Fruit fly (Drosophila melanogaster) whole organism, embryonic: Measurements from ENCODE around the gene Naa20A.
A peak's percentile ranks its signal among the peaks of the same experiment; 100 is the strongest.

Experiments used
- Abd-B ChIP-seq: fragments of 200-800 bp; sonication (Bioruptor generic); optimal IDR thresholded peaks from 2 replicates; lab custom pipeline; 2018; ENCODE audit warnings: missing biosample characterization, mild to moderate bottlenecking, missing genetic modification characterization, moderate library complexity
- Bgb ChIP-seq: fragments of 200-800 bp; sonication (Bioruptor generic); IDR thresholded peaks from 2 replicates; pipeline ENCODE4 v1.3.6; 2022; ENCODE audit warnings: missing biosample characterization, missing genetic modification characterization; ENCODE audit not compliant: partially characterized antibody
- CG10462 ChIP-seq: fragments of 200-800 bp; sonication (Bioruptor generic); optimal IDR thresholded peaks from 2 replicates; lab custom pipeline; 2016; ENCODE audit warnings: missing biosample characterization, missing genetic modification characterization
- CG11398 ChIP-seq: fragments of 200-800 bp; sonication (Bioruptor generic); optimal IDR thresholded peaks from 2 replicates; lab custom pipeline; 2016; ENCODE audit warnings: missing biosample characterization, missing genetic modification characterization
- CG11456 ChIP-seq: fragments of 200-800 bp; sonication (Bioruptor generic); IDR thresholded peaks from 3 replicates; pipeline ENCODE4 v1.3.6; 2022; ENCODE audit warnings: missing biosample characterization, missing genetic modification characterization
- CG12155 ChIP-seq: fragments of 200-800 bp; sonication (Bioruptor generic); optimal IDR thresholded peaks from 3 replicates; lab custom pipeline; 2016; ENCODE audit warnings: missing biosample characterization, missing genetic modification characterization
- CG13894 ChIP-seq: fragments of 200-800 bp; sonication (Bioruptor generic); optimal IDR thresholded peaks from 3 replicates; lab custom pipeline; 2018; ENCODE audit warnings: missing biosample characterization, mild to moderate bottlenecking, missing genetic modification characterization, moderate library complexity
- CG1529 ChIP-seq: fragments of 200-800 bp; sonication (Bioruptor generic); optimal IDR thresholded peaks from 3 replicates; lab custom pipeline; 2018; ENCODE audit warnings: missing biosample characterization, missing genetic modification characterization
- CG15601 ChIP-seq: fragments of 200-800 bp; sonication (Bioruptor generic); optimal IDR thresholded peaks from 3 replicates; lab custom pipeline; 2019; ENCODE audit warnings: missing biosample characterization, mild to moderate bottlenecking, missing genetic modification characterization, moderate library complexity
- CG17568 ChIP-seq: fragments of 200-800 bp; sonication (Bioruptor generic); optimal IDR thresholded peaks from 2 replicates; lab custom pipeline; 2018; ENCODE audit warnings: missing biosample characterization, mild to moderate bottlenecking, missing genetic modification characterization, moderate library complexity
- CG18619 ChIP-seq: fragments of 200-800 bp; sonication (Bioruptor generic); optimal IDR thresholded peaks from 3 replicates; lab custom pipeline; 2017; ENCODE audit warnings: missing biosample characterization, mild to moderate bottlenecking, missing genetic modification characterization
- CG3838 ChIP-seq: fragments of 200-800 bp; sonication (Bioruptor generic); optimal IDR thresholded peaks from 3 replicates; lab custom pipeline; 2016; ENCODE audit warnings: missing biosample characterization, missing genetic modification characterization
- CG3847 ChIP-seq: fragments of 200-800 bp; sonication (Bioruptor generic); IDR thresholded peaks from 2 replicates; pipeline ENCODE4 v1.3.6; 2022; ENCODE audit warnings: missing biosample characterization, missing genetic modification characterization
- CG42726 ChIP-seq: fragments of 200-800 bp; sonication (Bioruptor generic); IDR thresholded peaks from 2 replicates; pipeline ENCODE4 v1.3.6; 2022; ENCODE audit warnings: missing biosample characterization, missing genetic modification characterization; ENCODE audit not compliant: partially characterized antibody
- CG4404 ChIP-seq: fragments of 200-800 bp; sonication (Bioruptor generic); IDR thresholded peaks from 2 replicates; pipeline ENCODE4 v1.3.6; 2022; ENCODE audit warnings: missing biosample characterization, missing genetic modification characterization
- CG4617 ChIP-seq: fragments of 200-800 bp; sonication (Bioruptor generic); optimal IDR thresholded peaks from 3 replicates; lab custom pipeline; 2016; ENCODE audit warnings: missing biosample characterization, missing genetic modification characterization, borderline replicate concordance
- CG4854 ChIP-seq: fragments of 200-800 bp; sonication (Bioruptor generic); optimal IDR thresholded peaks from 2 replicates; lab custom pipeline; 2016; ENCODE audit warnings: missing biosample characterization, missing genetic modification characterization, inconsistent platforms
- CG6765 ChIP-seq: fragments of 200-800 bp; sonication (Bioruptor generic); optimal IDR thresholded peaks from 3 replicates; lab custom pipeline; 2017; ENCODE audit warnings: missing biosample characterization, mild to moderate bottlenecking, missing genetic modification characterization
- CG6813 ChIP-seq: fragments of 200-800 bp; sonication (Bioruptor generic); optimal IDR thresholded peaks from 2 replicates; lab custom pipeline; 2017; ENCODE audit warnings: missing biosample characterization, missing genetic modification characterization, mild to moderate bottlenecking, moderate library complexity, missing genetic modification reagents
- CG7839 ChIP-seq: fragments of 200-800 bp; sonication (Bioruptor generic); optimal IDR thresholded peaks from 3 replicates; lab custom pipeline; 2018; ENCODE audit warnings: missing biosample characterization, mild to moderate bottlenecking, missing genetic modification characterization, moderate library complexity
- CkIIα-i1 ChIP-seq: fragments of 200-800 bp; sonication (Bioruptor generic); IDR thresholded peaks from 2 replicates; pipeline ENCODE4 v1.3.6; 2022; ENCODE audit warnings: missing biosample characterization, missing genetic modification characterization
- CoRest ChIP-seq: fragments of 200-800 bp; sonication (Bioruptor generic); optimal IDR thresholded peaks from 3 replicates; lab custom pipeline; 2018; ENCODE audit warnings: missing biosample characterization, mild to moderate bottlenecking, missing genetic modification characterization, moderate library complexity
- CrebB ChIP-seq: fragments of 200-800 bp; sonication (Bioruptor generic); optimal IDR thresholded peaks from 3 replicates; lab custom pipeline; 2018; ENCODE audit warnings: missing biosample characterization, mild to moderate bottlenecking, missing genetic modification characterization
- Dbx ChIP-seq: fragments of 200-800 bp; sonication (Bioruptor generic); IDR thresholded peaks from 3 replicates; pipeline ENCODE4 v1.3.6; 2022; ENCODE audit warnings: missing biosample characterization, missing genetic modification characterization
- Dip3 ChIP-seq: fragments of 200-800 bp; sonication (Bioruptor generic); optimal IDR thresholded peaks from 3 replicates; lab custom pipeline; 2016; ENCODE audit warnings: missing biosample characterization, missing genetic modification characterization
- Doc3 ChIP-seq: fragments of 200-800 bp; sonication (Bioruptor generic); IDR thresholded peaks from 3 replicates; pipeline ENCODE4 v1.3.6; 2022; ENCODE audit warnings: missing biosample characterization, missing genetic modification characterization; ENCODE audit not compliant: partially characterized antibody
- E2f1 ChIP-seq: fragments of 200-800 bp; sonication (Bioruptor generic); IDR thresholded peaks from 2 replicates; pipeline ENCODE4 v1.3.6; 2022; ENCODE audit warnings: missing biosample characterization, missing genetic modification characterization
- Gsc ChIP-seq: fragments of 200-800 bp; sonication (Bioruptor generic); IDR thresholded peaks from 2 replicates; pipeline ENCODE4 v1.3.6; 2022; ENCODE audit warnings: missing biosample characterization, missing genetic modification characterization
- H15 ChIP-seq: fragments of 200-800 bp; sonication (Bioruptor generic); IDR thresholded peaks from 3 replicates; pipeline ENCODE4 v1.3.6; 2022; ENCODE audit warnings: missing biosample characterization, missing genetic modification characterization
- HmgZ ChIP-seq: fragments of 200-800 bp; sonication (Bioruptor generic); optimal IDR thresholded peaks from 2 replicates; lab custom pipeline; 2018; ENCODE audit warnings: missing biosample characterization, mild to moderate bottlenecking, missing genetic modification characterization
- Nf-YA ChIP-seq: fragments of 200-800 bp; sonication (Bioruptor generic); IDR thresholded peaks from 2 replicates; pipeline ENCODE4 v1.3.6; 2022; ENCODE audit warnings: missing biosample characterization, missing genetic modification characterization
- Oli ChIP-seq: fragments of 200-800 bp; sonication (Bioruptor generic); optimal IDR thresholded peaks from 2 replicates; lab custom pipeline; 2018; ENCODE audit warnings: missing biosample characterization, mild to moderate bottlenecking, missing genetic modification characterization, moderate library complexity
- Pdp1 ChIP-seq, 2 experiments: fragments of 200-800 bp; sonication (Bioruptor generic); optimal IDR thresholded peaks; 3 replicates each; lab custom pipeline; 2016; ENCODE audit warnings: missing biosample characterization in 2 of 2, missing genetic modification characterization in 2 of 2, mild to moderate bottlenecking in 1 of 2, moderate library complexity in 1 of 2
- Poxn ChIP-seq: fragments of 200-800 bp; sonication (Bioruptor generic); IDR thresholded peaks from 2 replicates; pipeline ENCODE4 v1.3.6; 2022; ENCODE audit warnings: missing biosample characterization, missing genetic modification characterization
- YL-1 ChIP-seq: fragments of 200-800 bp; sonication (Bioruptor generic); optimal IDR thresholded peaks from 3 replicates; lab custom pipeline; 2017; ENCODE audit warnings: missing biosample characterization, mild to moderate bottlenecking, missing genetic modification characterization
- ab ChIP-seq: fragments of 200-800 bp; sonication (Bioruptor generic); optimal IDR thresholded peaks from 2 replicates; lab custom pipeline; 2016; ENCODE audit warnings: missing biosample characterization, missing genetic modification characterization
- btn ChIP-seq: fragments of 200-800 bp; sonication (Bioruptor generic); optimal IDR thresholded peaks from 2 replicates; lab custom pipeline; 2016; ENCODE audit warnings: missing biosample characterization, missing genetic modification characterization
- cas ChIP-seq: fragments of 200-800 bp; sonication (Bioruptor generic); IDR thresholded peaks from 2 replicates; pipeline ENCODE4 v1.3.6; 2022; ENCODE audit warnings: missing biosample characterization, missing genetic modification characterization
- da ChIP-seq: fragments of 200-800 bp; sonication (Bioruptor generic); optimal IDR thresholded peaks from 2 replicates; lab custom pipeline; 2016; ENCODE audit warnings: missing biosample characterization, missing genetic modification characterization
- en ChIP-seq: fragments of 200-800 bp; sonication (Bioruptor generic); optimal IDR thresholded peaks from 2 replicates; lab custom pipeline; 2016; ENCODE audit warnings: missing biosample characterization, missing genetic modification characterization
- fu2 ChIP-seq: fragments of 200-800 bp; sonication (Bioruptor generic); optimal IDR thresholded peaks from 2 replicates; lab custom pipeline; 2016; ENCODE audit warnings: missing biosample characterization, missing genetic modification characterization
- gro ChIP-seq: fragments of 200-800 bp; sonication (Bioruptor generic); optimal IDR thresholded peaks from 2 replicates; lab custom pipeline; 2016; ENCODE audit warnings: missing biosample characterization, missing genetic modification characterization
- kah ChIP-seq: fragments of 200-800 bp; sonication (Bioruptor generic); optimal IDR thresholded peaks from 2 replicates; lab custom pipeline; 2018; ENCODE audit warnings: missing biosample characterization, mild to moderate bottlenecking, missing genetic modification characterization
- kni ChIP-seq: fragments of 200-800 bp; sonication (Bioruptor generic); optimal IDR thresholded peaks from 3 replicates; lab custom pipeline; 2017; ENCODE audit warnings: mild to moderate bottlenecking, missing biosample characterization, missing genetic modification reagents, missing genetic modification characterization
- lab ChIP-seq: fragments of 200-800 bp; sonication (Bioruptor generic); optimal IDR thresholded peaks from 3 replicates; lab custom pipeline; 2017; ENCODE audit warnings: missing biosample characterization, missing genetic modification characterization, mild to moderate bottlenecking, moderate library complexity, missing genetic modification reagents
- nerfin-1 ChIP-seq: fragments of 200-800 bp; sonication (Bioruptor generic); optimal IDR thresholded peaks from 3 replicates; lab custom pipeline; 2019; ENCODE audit warnings: missing biosample characterization, mild to moderate bottlenecking, missing genetic modification characterization, moderate library complexity
- pros ChIP-seq: fragments of 200-800 bp; sonication (Bioruptor generic); optimal IDR thresholded peaks from 3 replicates; lab custom pipeline; 2019; ENCODE audit warnings: missing biosample characterization, mild to moderate bottlenecking, missing genetic modification characterization, moderate library complexity
- schlank ChIP-seq: fragments of 200-800 bp; sonication (Bioruptor generic); optimal IDR thresholded peaks from 2 replicates; lab custom pipeline; 2018; ENCODE audit warnings: missing biosample characterization, mild to moderate bottlenecking, missing genetic modification characterization
- stwl ChIP-seq: fragments of 200-800 bp; sonication (Bioruptor generic); optimal IDR thresholded peaks from 3 replicates; lab custom pipeline; 2018; ENCODE audit warnings: missing biosample characterization, mild to moderate bottlenecking, missing genetic modification characterization, moderate library complexity
- z ChIP-seq: fragments of 200-800 bp; sonication (Bioruptor generic); IDR thresholded peaks from 3 replicates; pipeline ENCODE4 v1.3.6; 2022; ENCODE audit warnings: missing biosample characterization, missing genetic modification characterization
- zf30C ChIP-seq: fragments of 200-800 bp; sonication (Bioruptor generic); optimal IDR thresholded peaks from 3 replicates; lab custom pipeline; 2018; ENCODE audit warnings: missing biosample characterization, mild to moderate bottlenecking, missing genetic modification characterization

Naa20A gene

DNA sequence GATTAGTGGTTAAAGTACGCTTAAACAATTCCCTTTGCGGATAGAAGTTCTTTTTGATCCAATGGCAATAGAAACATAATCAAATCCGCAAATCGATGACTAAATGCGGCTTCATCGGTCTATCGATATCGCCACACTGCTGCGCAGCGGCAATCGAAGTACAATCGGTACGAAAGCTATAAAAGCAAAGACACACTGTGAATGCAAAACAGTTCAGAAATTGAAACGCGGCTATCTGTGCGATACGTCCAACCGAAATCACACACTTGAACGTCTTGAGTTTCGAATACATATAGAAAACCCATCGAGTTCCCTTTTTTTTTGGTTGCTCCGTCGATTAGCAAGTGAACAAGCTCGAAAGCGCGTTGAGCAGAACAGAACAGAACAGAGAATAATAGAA is 17.9 kb downstream of the Naa20A start, which contains the start of gene CG14207 (continued):
- TF ChIP-seq da (GFP tag; lab: Kevin White, UChicago) (no peak), CG18619 (GFP tag; lab: Kevin White, UChicago) (no peak), CG13894 (peak; percentile 52), Dbx (GFP tag; lab: Robert Waterston, UW) (peak; percentile 50; the same call in 2 of the 3 replicates), Poxn (GFP tag; lab: Robert Waterston, UW) (no peak), HmgZ (tag; lab: Kevin White, UChicago) (peak; percentile 62), Nf-YA (no peak), kah (GFP tag; lab: Kevin White, UChicago) (no peak), Oli (tag; lab: Kevin White, UChicago) (no peak), CG12155 (GFP tag; lab: Kevin White, UChicago) (no peak), CrebB (tag; lab: Kevin White, UChicago) (peak; percentile 17), z (GFP tag; lab: Robert Waterston, UW) (no peak), CG6813 (GFP tag; lab: Kevin White, UChicago) (no peak), stwl (peak; percentile 73), CG11398 (no peak), Doc3 (GFP tag; lab: Robert Waterston, UW) (peak; percentile 61; the same call in 2 of the 3 replicates), CG1529 (peak; percentile 6), CG15601 (tag; lab: Kevin White, UChicago) (peak; percentile 10), CG17568 (no peak), E2f1 (no peak), Abd-B (no peak), CG3847 (GFP tag; lab: Robert Waterston, UW) (0 out of 2 replicates have a peak, but pooled peaks have one; percentile 15), fu2 (GFP tag; lab: Kevin White, UChicago) (no peak), YL-1 (GFP tag; lab: Kevin White, UChicago) (peak; percentile 10), schlank (tag; lab: Kevin White, UChicago) (peak; percentile 10), zf30C (GFP tag; lab: Kevin White, UChicago) (no peak), CG7839 (tag; lab: Kevin White, UChicago) (peak; percentile 7), CG6765 (GFP tag; lab: Kevin White, UChicago) (no peak)
- TF ChIP-seq, all 482 proteins: peak for 143

DNA sequence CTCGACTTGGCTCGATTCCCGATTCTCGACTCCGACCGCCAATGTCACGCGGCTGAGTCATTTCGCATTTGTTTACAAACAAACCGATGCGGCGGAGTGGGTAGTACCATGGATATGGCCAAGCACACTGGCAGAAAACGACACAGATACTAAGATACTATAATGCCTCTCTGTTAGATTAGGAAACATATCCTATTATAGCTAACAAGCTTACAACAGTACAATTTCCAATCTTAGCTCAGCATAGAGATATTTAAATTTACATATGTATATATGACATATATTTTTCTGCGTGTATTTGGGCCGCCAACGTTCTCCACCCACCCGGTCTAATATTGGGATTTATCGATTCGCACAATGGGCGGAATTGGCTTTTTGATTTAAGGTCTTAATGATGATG is 18.9 kb downstream of the Naa20A start:
- TF ChIP-seq H15 (GFP tag; lab: Robert Waterston, UW) (peak; percentile 69; the same call in 2 of the 3 replicates), Pdp1 (GFP tag; optimal IDR thresholded peaks at IDR 0.05; lab: Kevin White, UChicago) (peak; percentile 64 to 78), Gsc (no peak), pros (GFP tag; lab: Kevin White, UChicago) (no peak), CkIIα-i1 (GFP tag; lab: Robert Waterston, UW) (0 out of 2 replicates have a peak, but pooled peaks have one; percentile 16), en (GFP tag; lab: Kevin White, UChicago) (peak; percentile 23), ab (GFP tag; lab: Kevin White, UChicago) (no peak), CG42726 (GFP tag; lab: Robert Waterston, UW) (no peak), CoRest (peak; percentile 70), kni (GFP tag; lab: Kevin White, UChicago) (no peak), lab (GFP tag; lab: Kevin White, UChicago) (peak; percentile 89), CG10462 (GFP tag; lab: Kevin White, UChicago) (peak; percentile 24), Dip3 (GFP tag; lab: Kevin White, UChicago) (peak; percentile 51), cas (0 out of 2 replicates have a peak, but pooled peaks have one; percentile 38), CG4404 (GFP tag; lab: Robert Waterston, UW) (peak; percentile 54), btn (GFP tag; lab: Kevin White, UChicago) (no peak), nerfin-1 (tag; lab: Kevin White, UChicago) (peak; percentile 23), CG11456 (GFP tag; lab: Robert Waterston, UW) (peak; percentile 80), gro (GFP tag; lab: Kevin White, UChicago) (peak; percentile 54), CG4854 (GFP tag; lab: Kevin White, UChicago) (peak; percentile 45), CG4617 (GFP tag; lab: Kevin White, UChicago) (peak; percentile 14), Bgb (GFP tag; lab: Robert Waterston, UW) (no peak), CG3838 (GFP tag; lab: Kevin White, UChicago) (no peak)
